Worm (Caenorhabditis elegans) whole organism, L4 larva: ENCODE measurements around the gene ugt-52.

Experiments used
- F49E8.2 ChIP-seq: sonication (generic microtip); optimal IDR thresholded peaks from 2 replicates; lab custom pipeline; 2016; ENCODE audit warnings: missing compliant biosample characterization, mild to moderate bottlenecking, missing genetic modification characterization, borderline replicate concordance
- R02D3.7 ChIP-seq: fragments of 150-350 bp; sonication (generic microtip); optimal IDR thresholded peaks from 3 replicates; lab custom pipeline; 2014; ENCODE audit warnings: missing biosample characterization, missing genetic modification characterization
- T26A8.4 ChIP-seq: fragments of 200-800 bp; sonication (Bioruptor generic); IDR thresholded peaks from 2 replicates; pipeline ENCODE4 v1.3.6; 2022; ENCODE audit warnings: missing genetic modification characterization, missing compliant biosample characterization
- Y105C5A.15 ChIP-seq: fragments of 200-800 bp; sonication (Bioruptor generic); IDR thresholded peaks from 2 replicates; pipeline ENCODE4 v1.3.6; 2022; ENCODE audit warnings: missing genetic modification characterization, missing compliant biosample characterization
- Y5F2A.4 ChIP-seq: fragments of 200-800 bp; sonication (Bioruptor generic); optimal IDR thresholded peaks from 2 replicates; lab custom pipeline; 2018; ENCODE audit warnings: mild to moderate bottlenecking, missing genetic modification characterization, missing compliant biosample characterization
- ZK337.2 ChIP-seq: fragments of 200-800 bp; sonication (Bioruptor generic); IDR thresholded peaks from 2 replicates; pipeline ENCODE4 v1.3.6; 2022; ENCODE audit warnings: missing genetic modification reagents, missing genetic modification characterization, missing compliant biosample characterization
- aha-1 ChIP-seq: fragments of 150-350 bp; peaks from one replicate; lab custom pipeline; 2014; ENCODE audit warnings: missing biosample characterization, missing genetic modification characterization
- arid-1 ChIP-seq: fragments of 200-800 bp; sonication (Bioruptor generic); conservative IDR thresholded peaks from 2 replicates; pipeline ENCODE4 v1.3.6; 2022; ENCODE audit warnings: missing genetic modification reagents, missing genetic modification characterization, missing compliant biosample characterization
- attf-4 ChIP-seq: sonication (generic microtip); optimal IDR thresholded peaks from 3 replicates; lab custom pipeline; 2017; ENCODE audit warnings: missing biosample characterization, missing genetic modification characterization
- ceh-20 ChIP-seq: fragments of 200-800 bp; sonication (Bioruptor generic); IDR thresholded peaks from 2 replicates; pipeline ENCODE4 v1.3.6; 2022; ENCODE audit warnings: missing genetic modification reagents, missing genetic modification characterization, missing compliant biosample characterization
- ceh-28 ChIP-seq: fragments of 150-350 bp; optimal IDR thresholded peaks from 2 replicates; lab custom pipeline; 2014; ENCODE audit warnings: missing biosample characterization, missing genetic modification reagents, missing genetic modification characterization
- ceh-32 ChIP-seq: sonication (generic microtip); optimal IDR thresholded peaks from 2 replicates; lab custom pipeline; 2016; ENCODE audit warnings: mild to moderate bottlenecking, missing genetic modification characterization, missing compliant biosample characterization; ENCODE audit not compliant: poor library complexity
- ceh-44 ChIP-seq: fragments of 200-800 bp; sonication (Bioruptor generic); IDR thresholded peaks from 2 replicates; pipeline ENCODE4 v1.3.6; 2022; ENCODE audit warnings: missing genetic modification reagents, missing genetic modification characterization, missing compliant biosample characterization
- ceh-62 ChIP-seq: sonication (generic microtip); optimal IDR thresholded peaks from 2 replicates; lab custom pipeline; 2017; ENCODE audit warnings: missing biosample characterization, missing genetic modification characterization
- ceh-82 ChIP-seq: sonication (generic microtip); optimal IDR thresholded peaks from 2 replicates; lab custom pipeline; 2017; ENCODE audit warnings: missing biosample characterization, missing genetic modification characterization
- ces-1 ChIP-seq: fragments of 150-350 bp; sonication (generic microtip); optimal IDR thresholded peaks from 4 replicates; lab custom pipeline; 2014; ENCODE audit warnings: missing biosample characterization, missing genetic modification reagents, missing genetic modification characterization
- cey-2 ChIP-seq: sonication (generic microtip); optimal IDR thresholded peaks from 3 replicates; lab custom pipeline; 2017; ENCODE audit warnings: missing genetic modification characterization, mild to moderate bottlenecking, missing compliant biosample characterization, antibody characterized with exemption, borderline replicate concordance; ENCODE audit not compliant: insufficient read depth
- daf-12 ChIP-seq: fragments of 150-350 bp; optimal IDR thresholded peaks from 2 replicates; lab custom pipeline; 2014; ENCODE audit warnings: missing biosample characterization, missing genetic modification reagents, missing genetic modification characterization
- daf-16 ChIP-seq, 3 experiments: sonication (generic microtip); optimal IDR thresholded peaks; 2 replicates each; lab custom pipeline; 2016 to 2017; ENCODE audit warnings: missing genetic modification characterization in 3 of 3, missing genetic modification reagents in 3 of 3, mild to moderate bottlenecking in 2 of 3, missing compliant biosample characterization in 2 of 3, missing biosample characterization in 1 of 3, moderate library complexity in 1 of 3
- daf-19 ChIP-seq: fragments of 200-800 bp; sonication (Bioruptor generic); conservative IDR thresholded peaks from 2 replicates; pipeline ENCODE4 v1.3.6; 2022; ENCODE audit warnings: missing genetic modification characterization, missing compliant biosample characterization
- dmd-8 ChIP-seq: fragments of 200-800 bp; sonication (Bioruptor generic); IDR thresholded peaks from 2 replicates; pipeline ENCODE4 v1.3.6; 2022; ENCODE audit warnings: missing genetic modification characterization, missing compliant biosample characterization
- dmd-9 ChIP-seq: fragments of 200-800 bp; sonication (Bioruptor generic); IDR thresholded peaks from 2 replicates; pipeline ENCODE4 v1.3.6; 2022; ENCODE audit warnings: missing genetic modification reagents, missing genetic modification characterization, missing compliant biosample characterization
- dpl-1 ChIP-seq: fragments of 150-350 bp; optimal IDR thresholded peaks from 2 replicates; lab custom pipeline; 2014; ENCODE audit warnings: missing biosample characterization, missing genetic modification reagents, missing genetic modification characterization
- dve-1 ChIP-seq: sonication (generic microtip); optimal IDR thresholded peaks from 2 replicates; lab custom pipeline; 2017; ENCODE audit warnings: antibody characterized with exemption, mild to moderate bottlenecking, missing genetic modification characterization, missing compliant biosample characterization; ENCODE audit not compliant: insufficient read depth
- egl-43 ChIP-seq: fragments of 200-800 bp; sonication (Bioruptor generic); IDR thresholded peaks from 2 replicates; pipeline ENCODE4 v1.3.6; 2022; ENCODE audit warnings: missing genetic modification reagents, missing genetic modification characterization, missing compliant biosample characterization
- hlh-11 ChIP-seq: fragments of 200-800 bp; sonication (Bioruptor generic); optimal IDR thresholded peaks from 2 replicates; lab custom pipeline; 2018; ENCODE audit warnings: mild to moderate bottlenecking, missing genetic modification characterization, missing compliant biosample characterization
- jun-1 ChIP-seq: fragments of 150-350 bp; optimal IDR thresholded peaks from 2 replicates; lab custom pipeline; 2014; ENCODE audit warnings: missing biosample characterization, missing genetic modification reagents, missing genetic modification characterization
- lin-15B ChIP-seq: fragments of 150-350 bp; sonication (generic microtip); optimal IDR thresholded peaks from 3 replicates; lab custom pipeline; 2014; ENCODE audit warnings: missing biosample characterization, missing genetic modification characterization
- lin-29 ChIP-seq: fragments of 200-800 bp; sonication (Bioruptor generic); IDR thresholded peaks from 2 replicates; pipeline ENCODE4 v1.3.6; 2022; ENCODE audit warnings: missing genetic modification reagents, missing genetic modification characterization, missing compliant biosample characterization
- lin-39 ChIP-seq: fragments of 150-350 bp; optimal IDR thresholded peaks from 2 replicates; lab custom pipeline; 2014; ENCODE audit warnings: missing biosample characterization, missing genetic modification reagents, missing genetic modification characterization
- madf-5 ChIP-seq, 2 experiments: fragments of 200-800 bp; sonication (Bioruptor generic); IDR thresholded peaks; 2 replicates each; pipeline ENCODE4 v1.3.6; 2022; ENCODE audit warnings: missing compliant biosample characterization in 2 of 2, missing genetic modification characterization in 2 of 2
- madf-9 ChIP-seq: fragments of 200-800 bp; sonication (Bioruptor generic); conservative IDR thresholded peaks from 2 replicates; pipeline ENCODE4 v1.3.6; 2022; ENCODE audit warnings: missing genetic modification reagents, missing genetic modification characterization, missing compliant biosample characterization
- nhr-11 ChIP-seq: fragments of 150-350 bp; optimal IDR thresholded peaks from 2 replicates; lab custom pipeline; 2014; ENCODE audit warnings: missing biosample characterization, missing genetic modification characterization
- nhr-111 ChIP-seq: fragments of 200-800 bp; sonication (Bioruptor generic); optimal IDR thresholded peaks from 2 replicates; lab custom pipeline; 2018; ENCODE audit warnings: mild to moderate bottlenecking, missing genetic modification characterization, missing compliant biosample characterization
- nhr-237 ChIP-seq: sonication (generic microtip); optimal IDR thresholded peaks from 2 replicates; lab custom pipeline; 2017; ENCODE audit warnings: missing biosample characterization, missing genetic modification characterization
- nhr-25 ChIP-seq: sonication (generic microtip); optimal IDR thresholded peaks from 2 replicates; lab custom pipeline; 2017; ENCODE audit warnings: missing genetic modification characterization, mild to moderate bottlenecking, missing compliant biosample characterization, antibody characterized with exemption, moderate library complexity, borderline replicate concordance; ENCODE audit not compliant: insufficient read depth
- nhr-28 ChIP-seq: fragments of 150-350 bp; optimal IDR thresholded peaks from 2 replicates; lab custom pipeline; 2014; ENCODE audit warnings: missing biosample characterization, missing genetic modification characterization
- nhr-41 ChIP-seq: fragments of 200-800 bp; sonication (Bioruptor generic); IDR thresholded peaks from 2 replicates; pipeline ENCODE4 v1.3.6; 2022; ENCODE audit warnings: missing genetic modification reagents, missing genetic modification characterization, missing compliant biosample characterization
- nhr-42 ChIP-seq: fragments of 200-800 bp; sonication (Bioruptor generic); IDR thresholded peaks from 2 replicates; pipeline ENCODE4 v1.3.6; 2022; ENCODE audit warnings: missing genetic modification characterization, missing compliant biosample characterization
- nhr-6 ChIP-seq: fragments of 150-350 bp; optimal IDR thresholded peaks from 2 replicates; lab custom pipeline; 2014; ENCODE audit warnings: missing biosample characterization, missing genetic modification characterization
- nhr-76 ChIP-seq: fragments of 150-350 bp; optimal IDR thresholded peaks from 2 replicates; lab custom pipeline; 2014; ENCODE audit warnings: missing biosample characterization, missing genetic modification characterization
- pha-4 ChIP-seq, 2 experiments: fragments of 150-350 bp in 1 of 2; fragments of 200-800 bp in 1 of 2; sonication (Bioruptor generic) in 1 of 2; IDR thresholded peaks in 1 of 2; optimal IDR thresholded peaks in 1 of 2; 2 replicates each; pipeline versions ENCODE4 v1.3.6 to Lab custom; 2014 to 2022; ENCODE audit warnings: missing genetic modification characterization in 2 of 2, missing genetic modification reagents in 2 of 2, missing biosample characterization in 1 of 2, missing compliant biosample characterization in 1 of 2
- saeg-2 ChIP-seq: fragments of 200-800 bp; sonication (Bioruptor generic); IDR thresholded peaks from 2 replicates; pipeline ENCODE4 v1.3.6; 2022; ENCODE audit warnings: missing genetic modification reagents, missing genetic modification characterization, missing compliant biosample characterization
- sdz-12 ChIP-seq: fragments of 200-800 bp; sonication (Bioruptor generic); optimal IDR thresholded peaks from 2 replicates; lab custom pipeline; 2018; ENCODE audit warnings: mild to moderate bottlenecking, missing genetic modification characterization, missing compliant biosample characterization
- snpc-4 ChIP-seq: fragments of 150-350 bp; optimal IDR thresholded peaks from 2 replicates; lab custom pipeline; 2014; ENCODE audit warnings: missing biosample characterization, missing genetic modification characterization
- tra-1 ChIP-seq: fragments of 200-800 bp; sonication (Bioruptor generic); IDR thresholded peaks from 2 replicates; pipeline ENCODE4 v1.3.6; 2022; ENCODE audit warnings: missing genetic modification reagents, missing genetic modification characterization, missing compliant biosample characterization
- zag-1 ChIP-seq: fragments of 150-350 bp; optimal IDR thresholded peaks from 2 replicates; lab custom pipeline; 2014; ENCODE audit warnings: missing biosample characterization, missing genetic modification characterization
- zfp-2 ChIP-seq: sonication (generic microtip); optimal IDR thresholded peaks from 2 replicates; lab custom pipeline; 2016; ENCODE audit warnings: mild to moderate bottlenecking, missing genetic modification characterization, missing compliant biosample characterization
- zip-11 ChIP-seq: fragments of 200-800 bp; sonication (Bioruptor generic); IDR thresholded peaks from 2 replicates; pipeline ENCODE4 v1.3.6; 2022; ENCODE audit warnings: missing genetic modification characterization, missing compliant biosample characterization
- zip-2 ChIP-seq: fragments of 150-350 bp; optimal IDR thresholded peaks from 2 replicates; lab custom pipeline; 2014; ENCODE audit warnings: missing biosample characterization, missing genetic modification characterization

Gene ugt-52

DNA sequence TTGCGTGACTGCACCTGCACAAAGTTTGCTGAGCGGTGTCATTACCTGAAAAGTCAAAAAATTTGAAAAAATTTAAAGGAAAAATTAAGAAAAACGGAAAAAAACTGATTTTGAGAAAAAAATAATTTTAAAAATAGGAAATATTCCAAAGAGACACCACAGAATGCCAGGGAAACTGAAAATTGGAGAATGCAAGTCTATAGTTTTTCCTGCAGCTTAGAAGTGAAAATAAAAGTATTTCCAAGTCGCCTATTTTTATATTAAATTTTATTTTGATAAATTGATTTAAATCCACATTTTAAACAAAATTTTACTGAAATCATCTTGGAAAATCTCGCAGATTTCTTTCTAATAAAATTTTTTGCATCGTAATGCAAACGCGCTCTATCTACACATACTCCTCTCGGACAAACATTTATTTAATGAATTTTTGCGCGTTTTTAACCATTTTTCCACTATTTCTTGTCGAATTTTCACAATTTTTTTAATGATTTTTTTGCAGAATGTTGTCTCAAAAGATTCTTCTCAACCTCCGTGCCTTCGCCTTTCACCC is 18.0 kb downstream of the ugt-52 start, which contains the start of the genes F56B3.11 and ech-5 (continued):
- TF ChIP-seq nhr-76 (tag; lab: Kevin White, UChicago) = no peak
- TF ChIP-seq pha-4 (GFP tag; IDR thresholded peaks at IDR 0.05; lab: Robert Waterston, UW) = no peak; the same call in 1 of the 2 replicates
- no peak for TF ChIP-seq pha-4 (tag; optimal IDR thresholded peaks at IDR 0.05; lab: Kevin White, UChicago)
- TF ChIP-seq F49E8.2 (tag; lab: Kevin White, UChicago) = peak; percentile 1
- no peak for TF ChIP-seq nhr-111
- no peak for TF ChIP-seq zip-2
- TF ChIP-seq ceh-44 (GFP tag; lab: Robert Waterston, UW) = no peak
- TF ChIP-seq ZK337.2 (GFP tag; lab: Robert Waterston, UW) = no peak
- no peak for TF ChIP-seq daf-19 (GFP tag; lab: Robert Waterston, UW)
- no peak for TF ChIP-seq nhr-11 (tag; lab: Kevin White, UChicago)
- TF ChIP-seq sdz-12 (GFP tag; lab: Kevin White, UChicago) = peak; percentile 40
- TF ChIP-seq ceh-62 = no peak
- TF ChIP-seq aha-1 (tag; lab: Kevin White, UChicago) = peak; percentile 81
- TF ChIP-seq hlh-11 (tag; lab: Kevin White, UChicago) = peak; percentile 41
- TF ChIP-seq ceh-32 (tag; lab: Kevin White, UChicago) = no peak
- no peak for TF ChIP-seq ceh-20 (GFP tag; lab: Robert Waterston, UW)
- TF ChIP-seq lin-29 (GFP tag; lab: Robert Waterston, UW) = no peak
- no peak for TF ChIP-seq daf-16 (GFP tag; optimal IDR thresholded peaks at IDR 0.05; lab: Kevin White, UChicago)
- no peak for TF ChIP-seq daf-16 (tag; optimal IDR thresholded peaks at IDR 0.05; lab: Kevin White, UChicago)
- no peak for TF ChIP-seq daf-12 (tag; lab: Kevin White, UChicago)
- TF ChIP-seq madf-5 (GFP tag; IDR thresholded peaks at IDR 0.05; lab: Robert Waterston, UW) = no peak
- no peak; the same call in 1 of the 2 replicates for TF ChIP-seq nhr-42
- no peak for TF ChIP-seq dmd-8 (GFP tag; lab: Robert Waterston, UW)
- no peak for TF ChIP-seq T26A8.4 (GFP tag; lab: Robert Waterston, UW)
- no peak for TF ChIP-seq nhr-6
- no peak for TF ChIP-seq Y5F2A.4 (GFP tag; lab: Kevin White, UChicago)
- TF ChIP-seq ceh-28 (tag; lab: Kevin White, UChicago) = no peak
- no peak for TF ChIP-seq arid-1 (GFP tag; lab: Robert Waterston, UW)
- no peak for TF ChIP-seq zag-1 (tag; lab: Kevin White, UChicago)
- no peak for TF ChIP-seq R02D3.7
- no peak for TF ChIP-seq snpc-4
- TF ChIP-seq ceh-82 (tag; lab: Kevin White, UChicago) = no peak
- TF ChIP-seq ces-1 (GFP tag; lab: Kevin White, UChicago) = no peak
- TF ChIP-seq lin-39 (tag; lab: Kevin White, UChicago) = no peak
- TF ChIP-seq madf-9 (GFP tag; lab: Robert Waterston, UW) = no peak
- TF ChIP-seq zfp-2 (tag; lab: Kevin White, UChicago) = peak; percentile 61
- TF ChIP-seq nhr-41 (GFP tag; lab: Robert Waterston, UW) = no peak
- no peak for TF ChIP-seq nhr-237 (tag; lab: Kevin White, UChicago)
- no peak for TF ChIP-seq nhr-25
- peak; percentile 69 for TF ChIP-seq lin-15B (tag; lab: Kevin White, UChicago)
- peak; percentile 76 for TF ChIP-seq dpl-1 (GFP tag; lab: Kevin White, UChicago)
- no peak for TF ChIP-seq tra-1 (GFP tag; lab: Robert Waterston, UW)
- peak; percentile 72 for TF ChIP-seq dve-1
- no peak for TF ChIP-seq egl-43 (GFP tag; lab: Robert Waterston, UW)
- TF ChIP-seq Y105C5A.15 (GFP tag; lab: Robert Waterston, UW) = no peak
- TF ChIP-seq attf-4 (tag; lab: Kevin White, UChicago) = no peak
- peak; percentile 7 for TF ChIP-seq nhr-28 (tag; lab: Kevin White, UChicago)
- TF ChIP-seq saeg-2 (GFP tag; lab: Robert Waterston, UW) = no peak
- no peak for TF ChIP-seq zip-11
- TF ChIP-seq cey-2 = no peak
- TF ChIP-seq dmd-9 = no peak
- TF ChIP-seq jun-1 (tag; lab: Kevin White, UChicago) = no peak
